Worm (Caenorhabditis elegans) whole organism, midembryonic: ENCODE results near the gene ncr-2.

Experiments used
- T22C8.4 ChIP-seq: fragments of 200-800 bp; sonication (Bioruptor generic); IDR thresholded peaks from 2 replicates; pipeline ENCODE4 v1.3.6; 2022; ENCODE audit warnings: missing genetic modification characterization, missing compliant biosample characterization
- cog-1 ChIP-seq: sonication (generic microtip); optimal IDR thresholded peaks from 2 replicates; lab custom pipeline; 2016; ENCODE audit warnings: missing genetic modification characterization, missing compliant biosample characterization
- flt-1 ChIP-seq: fragments of 200-800 bp; sonication (Bioruptor generic); IDR thresholded peaks from 2 replicates; pipeline ENCODE4 v1.3.6; 2022; ENCODE audit warnings: missing genetic modification characterization, missing compliant biosample characterization
- klf-2 ChIP-seq: fragments of 200-800 bp; sonication (Bioruptor generic); conservative IDR thresholded peaks from 2 replicates; pipeline ENCODE4 v1.3.6; 2022; ENCODE audit warnings: missing genetic modification reagents, missing genetic modification characterization, missing compliant biosample characterization
- med-1 ChIP-seq: sonication (generic microtip); optimal IDR thresholded peaks from 2 replicates; lab custom pipeline; 2017; ENCODE audit warnings: missing genetic modification characterization, mild to moderate bottlenecking, missing compliant biosample characterization, antibody characterized with exemption, missing genetic modification reagents; ENCODE audit not compliant: insufficient read depth
- ref-1 ChIP-seq: fragments of 200-800 bp; sonication (Bioruptor generic); conservative IDR thresholded peaks from 2 replicates; pipeline ENCODE4 v1.3.6; 2022; ENCODE audit warnings: missing genetic modification reagents, missing genetic modification characterization, missing compliant biosample characterization
- tab-1 ChIP-seq: fragments of 200-800 bp; sonication (Bioruptor generic); IDR thresholded peaks from 2 replicates; pipeline ENCODE4 v1.3.6; 2022; ENCODE audit warnings: missing genetic modification characterization, missing compliant biosample characterization
- ztf-23 ChIP-seq: fragments of 200-800 bp; sonication (Bioruptor generic); IDR thresholded peaks from 2 replicates; pipeline ENCODE4 v1.3.6; 2022; ENCODE audit warnings: missing genetic modification reagents, missing genetic modification characterization, missing compliant biosample characterization
- ztf-29 ChIP-seq: fragments of 200-800 bp; sonication (Bioruptor generic); IDR thresholded peaks from 2 replicates; pipeline ENCODE4 v1.3.6; 2022; ENCODE audit warnings: missing genetic modification reagents, missing genetic modification characterization, missing compliant biosample characterization

ncr-2 gene

DNA sequence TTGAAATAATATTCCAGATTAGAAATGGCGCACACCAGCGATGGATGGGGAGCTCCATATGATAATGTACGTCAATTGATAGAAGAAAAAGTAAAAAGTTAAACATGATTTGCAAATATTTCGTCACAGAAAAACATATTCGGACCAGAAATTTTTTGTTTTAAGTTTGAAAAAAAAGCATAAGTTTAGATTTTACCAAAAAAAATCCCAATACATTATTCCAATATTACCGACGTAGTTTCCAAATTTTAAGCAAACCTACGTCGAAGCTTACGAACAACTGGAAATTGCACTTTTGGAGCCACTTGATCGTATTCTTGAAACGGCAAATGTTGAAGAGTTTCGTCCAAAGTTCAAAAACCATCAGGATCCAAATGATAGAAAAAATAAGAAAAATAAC is 25.5 kb upstream of the ncr-2 start, which contains the start of gene henn-1:
Gene henn-1 (plus strand): TSS at position 18 of the 400 bp plus-strand sequence.
- TF ChIP-seq ztf-23 (GFP tag; lab: Robert Waterston, UW) (no peak), flt-1 (no peak), tab-1 (GFP tag; lab: Robert Waterston, UW) (no peak), ztf-29 (GFP tag; lab: Robert Waterston, UW) (no peak), med-1 (GFP tag; lab: Kevin White, UChicago) (no peak), ref-1 (GFP tag; lab: Robert Waterston, UW) (no peak), T22C8.4 (no peak), klf-2 (no peak), cog-1 (tag; lab: Kevin White, UChicago) (no peak)

DNA sequence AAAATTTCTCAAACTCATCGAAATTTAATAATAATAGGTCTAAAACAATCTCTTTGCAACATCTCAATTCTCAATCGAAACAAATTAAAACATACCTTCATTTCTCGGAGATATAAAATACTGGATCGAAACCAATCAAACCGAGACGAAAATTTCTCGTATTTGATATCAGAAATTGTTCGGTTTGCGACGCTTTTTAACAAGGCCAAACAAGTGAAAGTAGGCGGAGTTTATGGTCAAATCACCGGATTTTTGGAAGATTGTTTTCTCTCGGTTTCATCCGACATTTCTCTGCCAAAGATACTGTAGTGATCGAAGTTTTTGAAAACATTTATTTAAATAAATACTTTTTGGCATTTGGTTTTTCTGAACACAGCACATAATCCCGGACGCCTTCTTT is 22.8 kb upstream of the ncr-2 start, which contains the start of gene C02F5.14:
Gene C02F5.14 (minus strand): TSS at position 157 of the 400 bp plus-strand sequence.
- TF ChIP-seq T22C8.4 (no peak), klf-2 (no peak), ref-1 (GFP tag; lab: Robert Waterston, UW) (no peak), ztf-23 (GFP tag; lab: Robert Waterston, UW) (no peak), tab-1 (GFP tag; lab: Robert Waterston, UW) (no peak), flt-1 (no peak), ztf-29 (GFP tag; lab: Robert Waterston, UW) (no peak), cog-1 (tag; lab: Kevin White, UChicago) (no peak), med-1 (GFP tag; lab: Kevin White, UChicago) (no peak)

DNA sequence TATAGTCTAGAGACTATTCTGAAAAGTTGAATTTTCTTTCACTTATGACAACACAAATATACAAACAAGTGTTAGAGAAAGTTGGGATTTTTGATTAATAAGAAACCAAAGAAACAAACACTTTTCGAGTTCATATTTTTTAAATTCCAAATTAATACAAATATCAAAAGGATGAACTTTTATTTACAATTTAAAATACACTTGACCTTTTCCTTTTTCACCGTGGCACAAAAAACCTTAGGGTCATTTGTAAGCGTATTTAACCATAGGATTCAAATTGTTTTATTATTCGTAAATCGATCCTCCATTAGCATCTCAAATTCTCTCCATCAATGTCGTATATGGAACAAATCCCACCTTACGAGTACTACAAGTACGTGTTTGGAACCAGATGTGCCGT is 22.3 kb upstream of the ncr-2 start, which contains the start of gene C02F5.5:
Gene C02F5.5 (plus strand): TSS at position 301 of the 400 bp plus-strand sequence.
- no peak for TF ChIP-seq ztf-23 (GFP tag; lab: Robert Waterston, UW)
- TF ChIP-seq cog-1 (tag; lab: Kevin White, UChicago): no peak
- no peak for TF ChIP-seq ref-1 (GFP tag; lab: Robert Waterston, UW)
- no peak for TF ChIP-seq med-1 (GFP tag; lab: Kevin White, UChicago)
- TF ChIP-seq klf-2: no peak
- TF ChIP-seq tab-1 (GFP tag; lab: Robert Waterston, UW): no peak
- TF ChIP-seq ztf-29 (GFP tag; lab: Robert Waterston, UW): no peak
- no peak for TF ChIP-seq flt-1
- TF ChIP-seq T22C8.4: no peak

DNA sequence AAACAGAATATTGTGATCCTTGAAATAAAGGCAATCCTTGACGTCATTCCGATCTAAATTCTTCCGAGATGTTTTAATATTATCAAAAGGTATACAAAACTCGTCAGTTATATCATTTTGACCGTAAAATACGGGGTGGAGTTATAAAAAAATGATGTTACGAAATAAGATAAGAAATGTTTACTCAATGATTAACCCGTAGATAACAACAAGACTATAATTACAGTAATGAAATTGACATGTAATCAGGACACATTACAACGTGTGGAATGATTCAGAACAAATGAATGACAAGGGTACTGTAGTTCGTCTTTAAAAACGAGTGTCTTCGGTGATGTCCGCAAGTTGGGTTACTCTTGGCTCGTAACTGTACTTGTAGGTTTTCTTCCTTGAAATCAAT is 20.3 kb upstream of the ncr-2 start, which contains the start of gene tsp-2:
Gene tsp-2 (minus strand): TSS at position 109 of the 400 bp plus-strand sequence.
- no peak for TF ChIP-seq klf-2
- TF ChIP-seq ref-1 (GFP tag; lab: Robert Waterston, UW): no peak
- no peak for TF ChIP-seq ztf-29 (GFP tag; lab: Robert Waterston, UW)
- TF ChIP-seq T22C8.4: no peak
- no peak for TF ChIP-seq med-1 (GFP tag; lab: Kevin White, UChicago)
- no peak for TF ChIP-seq flt-1
- no peak for TF ChIP-seq cog-1 (tag; lab: Kevin White, UChicago)
- TF ChIP-seq tab-1 (GFP tag; lab: Robert Waterston, UW): no peak
- TF ChIP-seq ztf-23 (GFP tag; lab: Robert Waterston, UW): no peak

DNA sequence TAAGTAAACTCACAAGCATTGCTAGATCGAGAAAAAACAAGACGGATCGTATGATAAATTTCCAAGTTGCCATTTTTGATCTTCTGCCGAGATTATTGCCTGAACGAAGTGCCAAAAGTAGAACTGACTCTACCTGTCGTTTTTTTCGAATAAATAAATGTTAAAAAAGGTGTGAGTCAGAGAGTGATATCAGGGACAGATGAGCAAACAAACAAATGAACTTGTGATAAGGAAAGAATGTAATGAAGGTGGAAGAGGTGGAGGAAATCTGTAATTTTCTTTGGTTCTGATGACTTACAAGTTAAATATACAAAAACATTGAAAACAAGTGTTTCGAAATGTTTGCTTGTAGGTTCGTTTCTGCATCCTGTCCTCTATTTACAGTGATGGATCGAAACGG is 18.8 kb upstream of the ncr-2 start, which contains the start of gene tsp-1:
Gene tsp-1 (minus strand): TSS at position 99 of the 400 bp plus-strand sequence.
- TF ChIP-seq flt-1 (no peak), klf-2 (no peak), ref-1 (GFP tag; lab: Robert Waterston, UW) (no peak), med-1 (GFP tag; lab: Kevin White, UChicago) (no peak), T22C8.4 (no peak), ztf-29 (GFP tag; lab: Robert Waterston, UW) (no peak), cog-1 (tag; lab: Kevin White, UChicago) (no peak), tab-1 (GFP tag; lab: Robert Waterston, UW) (no peak), ztf-23 (GFP tag; lab: Robert Waterston, UW) (no peak)

DNA sequence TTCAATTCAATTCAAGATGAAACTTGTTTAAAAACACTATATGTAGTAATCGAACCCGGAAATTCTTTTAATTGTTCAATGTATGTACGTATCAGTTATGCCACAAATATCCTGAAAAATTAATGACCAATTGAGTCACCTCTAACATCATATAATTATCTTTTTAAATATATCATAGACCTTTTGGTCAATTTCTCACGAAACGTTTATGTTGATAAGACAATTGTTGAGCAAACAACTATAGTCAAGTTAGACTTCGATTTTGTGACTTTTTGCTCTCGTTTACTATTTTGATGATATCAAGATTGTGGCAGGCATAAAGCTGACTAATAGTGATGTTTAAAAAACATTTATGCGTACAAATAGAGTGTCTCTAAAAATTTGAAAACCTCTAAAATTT is 17.9 kb upstream of the ncr-2 start:
- TF ChIP-seq klf-2 (no peak), ztf-29 (GFP tag; lab: Robert Waterston, UW) (no peak), med-1 (GFP tag; lab: Kevin White, UChicago) (no peak), T22C8.4 (no peak), flt-1 (no peak), tab-1 (GFP tag; lab: Robert Waterston, UW) (no peak), cog-1 (tag; lab: Kevin White, UChicago) (no peak), ztf-23 (GFP tag; lab: Robert Waterston, UW) (no peak), ref-1 (GFP tag; lab: Robert Waterston, UW) (no peak)

DNA sequence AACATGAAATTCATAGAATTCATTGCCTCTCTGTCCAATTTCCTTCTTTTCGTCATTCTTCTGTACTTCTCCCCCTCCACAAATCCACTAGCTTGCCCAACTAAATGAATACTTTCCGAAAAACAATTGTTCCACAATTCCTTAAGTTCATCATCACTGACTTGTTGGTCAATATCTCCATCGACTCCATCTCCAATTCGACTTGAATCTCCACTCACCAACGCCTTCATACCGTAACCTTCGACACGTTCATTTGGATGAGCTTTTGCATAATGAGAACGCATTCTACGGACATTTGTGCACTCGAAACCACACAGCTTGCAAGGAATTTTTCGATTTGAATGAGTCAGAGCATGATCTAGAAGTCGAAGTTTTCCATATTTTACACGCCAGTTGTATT is 17.2 kb upstream of the ncr-2 start:
- TF ChIP-seq ztf-23 (GFP tag; lab: Robert Waterston, UW) (no peak), ref-1 (GFP tag; lab: Robert Waterston, UW) (no peak), ztf-29 (GFP tag; lab: Robert Waterston, UW) (no peak), klf-2 (no peak), tab-1 (GFP tag; lab: Robert Waterston, UW) (no peak), flt-1 (no peak), cog-1 (tag; lab: Kevin White, UChicago) (no peak), T22C8.4 (no peak), med-1 (GFP tag; lab: Kevin White, UChicago) (no peak)

DNA sequence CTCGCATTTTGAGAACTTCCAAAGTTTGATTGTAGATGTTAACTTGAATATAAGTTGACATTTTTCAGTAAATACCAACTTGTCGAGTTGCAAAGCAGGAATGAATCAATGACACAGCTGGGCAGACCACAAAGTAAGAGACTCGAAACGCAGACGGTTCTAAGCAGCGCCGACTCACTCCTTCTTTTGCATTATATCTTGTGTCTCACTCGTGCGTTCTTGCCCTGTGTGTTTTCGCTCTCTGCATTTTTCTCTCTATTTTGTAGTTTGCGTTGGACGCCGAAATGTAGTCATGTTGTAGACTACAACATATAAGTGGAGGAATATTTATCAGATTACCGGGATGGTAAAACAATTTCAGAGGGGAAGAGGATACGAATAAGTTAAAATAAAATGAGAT is 15.3 kb upstream of the ncr-2 start, which contains the start of gene C02F5.12:
Gene C02F5.12 (minus strand): TSS at position 221 of the 400 bp plus-strand sequence.
- no peak for TF ChIP-seq ref-1 (GFP tag; lab: Robert Waterston, UW)
- no peak for TF ChIP-seq med-1 (GFP tag; lab: Kevin White, UChicago)
- no peak for TF ChIP-seq ztf-23 (GFP tag; lab: Robert Waterston, UW)
- TF ChIP-seq ztf-29 (GFP tag; lab: Robert Waterston, UW): no peak
- no peak for TF ChIP-seq cog-1 (tag; lab: Kevin White, UChicago)
- no peak for TF ChIP-seq klf-2
- TF ChIP-seq flt-1: no peak
- no peak for TF ChIP-seq T22C8.4
- TF ChIP-seq tab-1 (GFP tag; lab: Robert Waterston, UW): no peak

DNA sequence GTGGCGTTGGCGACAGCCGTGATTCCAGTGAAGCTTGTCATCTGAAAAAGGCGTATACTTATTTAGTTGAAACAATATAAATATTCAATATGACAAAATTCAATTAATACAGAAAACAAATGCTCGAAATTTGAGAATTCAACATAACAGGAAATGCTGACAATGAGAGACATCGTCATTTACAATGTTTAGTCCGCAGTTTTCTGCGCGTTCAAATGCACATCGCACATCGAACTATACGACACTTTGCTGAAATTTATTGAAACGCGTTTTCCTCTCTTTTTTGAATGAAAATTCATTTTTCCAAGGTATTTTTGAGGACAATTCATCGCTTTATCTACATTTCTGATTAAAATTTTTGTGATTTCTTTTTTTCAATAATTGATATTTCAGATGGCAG is 14.1 kb upstream of the ncr-2 start, which contains the start of the genes pbs-6 and cids-1:
Gene pbs-6 (minus strand): TSS at position 41 of the 400 bp plus-strand sequence.
Gene cids-1 (plus strand): TSS at position 394 of the 400 bp plus-strand sequence.
- no peak for TF ChIP-seq flt-1
